Worm (Caenorhabditis elegans) whole organism, L4 larva: ENCODE measurements around the gene btb-18.
"Not testable (repeated sequence)": the region's sequence is repeated elsewhere in the genome, so short reads cannot be mapped to it uniquely, and the experiment has no call there.

Experiments used
- F10B5.3 ChIP-seq: sonication (generic microtip); optimal IDR thresholded peaks from 2 replicates; lab custom pipeline; 2016; ENCODE audit warnings: mild to moderate bottlenecking, missing genetic modification characterization, missing compliant biosample characterization
- F37D6.2 ChIP-seq: sonication (generic microtip); optimal IDR thresholded peaks from 2 replicates; lab custom pipeline; 2016; ENCODE audit warnings: mild to moderate bottlenecking, missing genetic modification characterization, missing compliant biosample characterization
- F49E8.2 ChIP-seq: sonication (generic microtip); optimal IDR thresholded peaks from 2 replicates; lab custom pipeline; 2016; ENCODE audit warnings: missing compliant biosample characterization, mild to moderate bottlenecking, missing genetic modification characterization, borderline replicate concordance
- Y105C5A.15 ChIP-seq: fragments of 200-800 bp; sonication (Bioruptor generic); IDR thresholded peaks from 2 replicates; pipeline ENCODE4 v1.3.6; 2022; ENCODE audit warnings: missing genetic modification characterization, missing compliant biosample characterization
- aha-1 ChIP-seq: fragments of 150-350 bp; peaks from one replicate; lab custom pipeline; 2014; ENCODE audit warnings: missing biosample characterization, missing genetic modification characterization
- arid-1 ChIP-seq: fragments of 200-800 bp; sonication (Bioruptor generic); conservative IDR thresholded peaks from 2 replicates; pipeline ENCODE4 v1.3.6; 2022; ENCODE audit warnings: missing genetic modification reagents, missing genetic modification characterization, missing compliant biosample characterization
- ceh-62 ChIP-seq: sonication (generic microtip); optimal IDR thresholded peaks from 2 replicates; lab custom pipeline; 2017; ENCODE audit warnings: missing biosample characterization, missing genetic modification characterization
- ces-1 ChIP-seq: fragments of 150-350 bp; sonication (generic microtip); optimal IDR thresholded peaks from 4 replicates; lab custom pipeline; 2014; ENCODE audit warnings: missing biosample characterization, missing genetic modification reagents, missing genetic modification characterization
- daf-12 ChIP-seq: fragments of 150-350 bp; optimal IDR thresholded peaks from 2 replicates; lab custom pipeline; 2014; ENCODE audit warnings: missing biosample characterization, missing genetic modification reagents, missing genetic modification characterization
- daf-16 ChIP-seq, 3 experiments: sonication (generic microtip); optimal IDR thresholded peaks; 2 replicates each; lab custom pipeline; 2016 to 2017; ENCODE audit warnings: missing genetic modification characterization in 3 of 3, missing genetic modification reagents in 3 of 3, mild to moderate bottlenecking in 2 of 3, missing compliant biosample characterization in 2 of 3, missing biosample characterization in 1 of 3, moderate library complexity in 1 of 3
- dmd-6 ChIP-seq: fragments of 200-800 bp; sonication (Bioruptor generic); IDR thresholded peaks from 2 replicates; pipeline ENCODE4 v1.3.6; 2022; ENCODE audit warnings: missing genetic modification reagents, missing genetic modification characterization, missing compliant biosample characterization
- dmd-9 ChIP-seq: fragments of 200-800 bp; sonication (Bioruptor generic); IDR thresholded peaks from 2 replicates; pipeline ENCODE4 v1.3.6; 2022; ENCODE audit warnings: missing genetic modification reagents, missing genetic modification characterization, missing compliant biosample characterization
- duxl-1 ChIP-seq: sonication (generic microtip); optimal IDR thresholded peaks from 2 replicates; lab custom pipeline; 2016; ENCODE audit warnings: mild to moderate bottlenecking, missing genetic modification characterization, moderate library complexity, missing compliant biosample characterization; ENCODE audit not compliant: poor library complexity
- gei-8 ChIP-seq: fragments of 200-800 bp; sonication (Bioruptor generic); optimal IDR thresholded peaks from 2 replicates; lab custom pipeline; 2018; ENCODE audit warnings: mild to moderate bottlenecking, missing genetic modification characterization, missing compliant biosample characterization
- hlh-11 ChIP-seq: fragments of 200-800 bp; sonication (Bioruptor generic); optimal IDR thresholded peaks from 2 replicates; lab custom pipeline; 2018; ENCODE audit warnings: mild to moderate bottlenecking, missing genetic modification characterization, missing compliant biosample characterization
- hlh-30 ChIP-seq: sonication (generic microtip); optimal IDR thresholded peaks from 2 replicates; lab custom pipeline; 2017; ENCODE audit warnings: antibody characterized with exemption, mild to moderate bottlenecking, missing genetic modification characterization, missing compliant biosample characterization; ENCODE audit not compliant: insufficient read depth
- jun-1 ChIP-seq: fragments of 150-350 bp; optimal IDR thresholded peaks from 2 replicates; lab custom pipeline; 2014; ENCODE audit warnings: missing biosample characterization, missing genetic modification reagents, missing genetic modification characterization
- lin-29 ChIP-seq: fragments of 200-800 bp; sonication (Bioruptor generic); IDR thresholded peaks from 2 replicates; pipeline ENCODE4 v1.3.6; 2022; ENCODE audit warnings: missing genetic modification reagents, missing genetic modification characterization, missing compliant biosample characterization
- lin-39 ChIP-seq: fragments of 150-350 bp; optimal IDR thresholded peaks from 2 replicates; lab custom pipeline; 2014; ENCODE audit warnings: missing biosample characterization, missing genetic modification reagents, missing genetic modification characterization
- lsy-2 ChIP-seq, 2 experiments: fragments of 150-350 bp in 1 of 2; sonication (generic microtip) in 1 of 2; optimal IDR thresholded peaks; 2 replicates each; lab custom pipeline; 2014 to 2017; ENCODE audit warnings: missing biosample characterization in 2 of 2, missing genetic modification characterization in 2 of 2
- mdt-29 ChIP-seq: fragments of 200-800 bp; sonication (Bioruptor generic); IDR thresholded peaks from 2 replicates; pipeline ENCODE4 v1.3.6; 2022; ENCODE audit warnings: missing genetic modification reagents, missing genetic modification characterization, missing compliant biosample characterization
- mes-2 ChIP-seq: sonication (generic microtip); optimal IDR thresholded peaks from 2 replicates; lab custom pipeline; 2016; ENCODE audit warnings: missing genotype, mild to moderate bottlenecking, missing genetic modification characterization, missing compliant biosample characterization; ENCODE audit not compliant: poor library complexity, severe bottlenecking
- nhr-102 ChIP-seq: sonication (generic microtip); optimal IDR thresholded peaks from 2 replicates; lab custom pipeline; 2016; ENCODE audit warnings: mild to moderate bottlenecking, missing genetic modification characterization, moderate library complexity, missing compliant biosample characterization
- nhr-25 ChIP-seq: sonication (generic microtip); optimal IDR thresholded peaks from 2 replicates; lab custom pipeline; 2017; ENCODE audit warnings: missing genetic modification characterization, mild to moderate bottlenecking, missing compliant biosample characterization, antibody characterized with exemption, moderate library complexity, borderline replicate concordance; ENCODE audit not compliant: insufficient read depth
- nhr-28 ChIP-seq: fragments of 150-350 bp; optimal IDR thresholded peaks from 2 replicates; lab custom pipeline; 2014; ENCODE audit warnings: missing biosample characterization, missing genetic modification characterization
- nhr-41 ChIP-seq: fragments of 200-800 bp; sonication (Bioruptor generic); IDR thresholded peaks from 2 replicates; pipeline ENCODE4 v1.3.6; 2022; ENCODE audit warnings: missing genetic modification reagents, missing genetic modification characterization, missing compliant biosample characterization
- nhr-6 ChIP-seq: fragments of 150-350 bp; optimal IDR thresholded peaks from 2 replicates; lab custom pipeline; 2014; ENCODE audit warnings: missing biosample characterization, missing genetic modification characterization
- php-3 ChIP-seq: fragments of 200-800 bp; sonication (Bioruptor generic); IDR thresholded peaks from 2 replicates; pipeline ENCODE4 v1.3.6; 2022; ENCODE audit warnings: missing genetic modification reagents, missing genetic modification characterization, missing compliant biosample characterization
- pqm-1 ChIP-seq: sonication (generic microtip); optimal IDR thresholded peaks from 2 replicates; lab custom pipeline; 2017; ENCODE audit warnings: missing biosample characterization, missing genetic modification characterization
- saeg-2 ChIP-seq: fragments of 200-800 bp; sonication (Bioruptor generic); IDR thresholded peaks from 2 replicates; pipeline ENCODE4 v1.3.6; 2022; ENCODE audit warnings: missing genetic modification reagents, missing genetic modification characterization, missing compliant biosample characterization
- tag-97 ChIP-seq: fragments of 200-800 bp; sonication (Bioruptor generic); IDR thresholded peaks from 2 replicates; pipeline ENCODE4 v1.3.6; 2022; ENCODE audit warnings: missing genetic modification characterization, missing compliant biosample characterization
- unc-39 ChIP-seq: sonication (generic microtip); optimal IDR thresholded peaks from 2 replicates; lab custom pipeline; 2017; ENCODE audit warnings: missing biosample characterization, missing genetic modification characterization
- unc-62 ChIP-seq, 3 experiments: fragments of 150-350 bp in 1 of 3; sonication (generic microtip); optimal IDR thresholded peaks in 2 of 3; peaks in 1 of 3; 1 replicate in 1 of 3; 2 replicates in 2 of 3; lab custom pipeline; 2014 to 2017; ENCODE audit warnings: missing biosample characterization in 3 of 3, missing genetic modification characterization in 3 of 3, missing genetic modification reagents in 3 of 3, missing genotype in 1 of 3
- zag-1 ChIP-seq: fragments of 150-350 bp; optimal IDR thresholded peaks from 2 replicates; lab custom pipeline; 2014; ENCODE audit warnings: missing biosample characterization, missing genetic modification characterization
- zip-11 ChIP-seq: fragments of 200-800 bp; sonication (Bioruptor generic); IDR thresholded peaks from 2 replicates; pipeline ENCODE4 v1.3.6; 2022; ENCODE audit warnings: missing genetic modification characterization, missing compliant biosample characterization

btb-18 gene

DNA sequence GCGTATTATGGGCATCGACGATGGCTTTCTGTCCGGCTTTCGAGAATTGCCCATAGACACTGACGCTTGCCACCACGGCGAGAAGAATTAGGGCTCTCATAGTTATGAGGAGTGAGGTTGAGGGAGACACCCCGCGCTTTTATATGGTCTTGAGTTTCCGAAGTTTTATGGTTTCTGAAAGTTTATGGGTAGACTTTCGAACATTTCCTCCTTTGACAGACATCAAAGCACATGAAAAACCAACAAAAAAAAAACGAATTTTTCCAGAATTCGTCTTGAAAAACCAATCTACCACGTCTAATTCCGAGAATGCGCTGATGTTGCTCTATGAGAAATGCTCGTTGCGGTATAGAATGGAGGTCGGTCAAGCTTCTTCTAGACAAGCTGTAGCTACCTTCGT, 13.5 kb upstream of the btb-18 start, which contains the start of gene scl-15:
Gene scl-15 (minus strand): TSS at position 101 of the 400 bp plus-strand sequence.
- TF ChIP-seq aha-1 (tag; lab: Kevin White, UChicago) = no peak
- no peak for TF ChIP-seq nhr-6 (tag; lab: Kevin White, UChicago)
- TF ChIP-seq lsy-2 (tag; optimal IDR thresholded peaks at IDR 0.05; lab: Kevin White, UChicago) = no peak
- TF ChIP-seq nhr-41 (GFP tag; lab: Robert Waterston, UW) = no peak
- no peak for TF ChIP-seq nhr-25 (tag; lab: Kevin White, UChicago)
- TF ChIP-seq arid-1 (GFP tag; lab: Robert Waterston, UW) = no peak
- TF ChIP-seq zag-1 (tag; lab: Kevin White, UChicago) = no peak
- no peak for TF ChIP-seq tag-97 (GFP tag; lab: Robert Waterston, UW)
- TF ChIP-seq saeg-2 (GFP tag; lab: Robert Waterston, UW) = no peak
- TF ChIP-seq zip-11 (GFP tag; lab: Robert Waterston, UW) = no peak
- no peak for TF ChIP-seq Y105C5A.15 (GFP tag; lab: Robert Waterston, UW)

DNA sequence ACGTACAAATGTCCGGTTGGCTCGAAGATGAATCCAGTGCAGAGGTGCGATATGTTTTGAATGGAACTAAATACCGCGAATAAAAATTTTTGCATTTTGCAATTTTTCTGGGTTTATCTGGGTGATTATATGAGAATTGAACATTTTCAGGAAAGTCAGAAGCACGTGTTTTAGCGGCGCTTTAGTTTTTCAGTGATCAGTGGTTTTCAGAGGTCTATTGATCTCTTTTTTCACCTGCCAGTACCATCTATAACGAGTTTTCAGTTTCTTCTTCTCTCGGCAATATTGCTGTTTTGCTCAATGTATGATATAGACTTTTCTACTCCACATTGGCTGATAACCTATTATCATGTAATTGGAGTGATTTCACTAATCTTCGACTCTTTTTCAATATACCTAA, 10.9 kb upstream of the btb-18 start, which contains the start of gene sri-63:
Gene sri-63 (plus strand): TSS at position 301 of the 400 bp plus-strand sequence.
- TF ChIP-seq unc-39 (tag; lab: Kevin White, UChicago) (no peak), unc-62 (GFP tag; optimal IDR thresholded peaks at IDR 0.05 in 1 of 2; lab: Kevin White, UChicago) (peak in 1 of 2 experiments; percentile 46), unc-62 (tag; optimal IDR thresholded peaks at IDR 0.05; lab: Kevin White, UChicago) (no peak)

DNA sequence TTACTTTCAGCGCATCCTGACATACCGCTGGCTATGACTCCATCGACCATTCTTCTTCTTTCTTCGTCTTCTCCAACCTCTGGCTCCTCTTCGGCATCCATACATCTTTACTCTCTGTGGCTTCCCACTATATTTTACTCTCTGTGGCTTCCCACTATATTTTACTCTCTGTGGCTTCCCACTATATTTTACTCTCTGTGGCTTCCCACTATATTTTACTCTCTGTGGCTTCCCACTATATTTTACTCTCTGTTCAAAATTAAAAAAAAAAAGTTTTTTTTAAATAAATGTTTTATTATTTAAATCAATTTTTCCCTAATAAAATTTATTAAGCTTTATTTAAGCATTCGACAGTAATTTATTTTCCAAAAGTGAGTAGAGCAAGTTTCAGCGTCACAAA, 7.5 kb upstream of the btb-18 start, which contains the start of gene F39E9.14:
Gene F39E9.14 (minus strand): TSS at position 101 of the 400 bp plus-strand sequence.
- not testable (repeated sequence) for TF ChIP-seq mdt-29 (GFP tag; lab: Robert Waterston, UW); gei-8 (GFP tag; lab: Kevin White, UChicago); arid-1 (GFP tag; lab: Robert Waterston, UW)

DNA sequence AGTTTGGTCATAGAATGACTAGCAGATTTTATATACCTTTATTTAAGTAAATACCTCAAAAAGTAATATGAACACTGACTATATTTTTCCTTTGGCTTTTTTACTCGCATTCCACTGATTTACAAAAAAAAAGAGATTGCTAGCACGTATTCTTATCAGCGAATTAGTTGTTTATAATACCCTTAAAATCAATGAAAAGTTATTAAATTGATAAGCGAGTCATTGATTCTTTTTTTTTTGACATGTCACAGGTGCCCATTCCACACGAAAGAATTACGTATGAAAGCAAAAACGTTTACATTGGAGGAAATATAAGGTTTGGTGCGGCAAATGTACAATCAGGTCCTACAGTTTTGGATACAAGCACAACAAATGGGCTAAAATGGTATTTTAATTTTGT, 2.8 kb upstream of the btb-18 start, which contains the start of gene btb-17:
Gene btb-17 (plus strand): TSS at position 213 of the 400 bp plus-strand sequence.
- TF ChIP-seq nhr-28 (tag; lab: Kevin White, UChicago) = peak; percentile 52
- no peak for TF ChIP-seq duxl-1
- no peak for TF ChIP-seq arid-1 (GFP tag; lab: Robert Waterston, UW)
- no peak for TF ChIP-seq dmd-9 (GFP tag; lab: Robert Waterston, UW)
- TF ChIP-seq ceh-62 (tag; lab: Kevin White, UChicago) = no peak
- peak; percentile 24 for TF ChIP-seq hlh-11
- TF ChIP-seq daf-12 = no peak
- no peak for TF ChIP-seq F10B5.3 (tag; lab: Kevin White, UChicago)
- no peak for TF ChIP-seq lin-39 (tag; lab: Kevin White, UChicago)
- no peak for TF ChIP-seq F49E8.2 (tag; lab: Kevin White, UChicago)
- 0 out of 2 replicates have a peak, but pooled peaks have one; percentile 59 for TF ChIP-seq php-3 (GFP tag; lab: Robert Waterston, UW)
- no peak for TF ChIP-seq ces-1 (GFP tag; lab: Kevin White, UChicago)
- no peak for TF ChIP-seq daf-16 (GFP tag; optimal IDR thresholded peaks at IDR 0.05; lab: Kevin White, UChicago)
- peak; percentile 92 for TF ChIP-seq daf-16 (tag; optimal IDR thresholded peaks at IDR 0.05; lab: Kevin White, UChicago)
- TF ChIP-seq mes-2 (tag; lab: Kevin White, UChicago) = no peak
- no peak for TF ChIP-seq hlh-30 (tag; lab: Kevin White, UChicago)
- TF ChIP-seq unc-39 (tag; lab: Kevin White, UChicago) = no peak
- peak; percentile 62 for TF ChIP-seq dmd-6 (GFP tag; lab: Robert Waterston, UW)
- TF ChIP-seq nhr-102 (tag; lab: Kevin White, UChicago) = no peak
- TF ChIP-seq pqm-1 (tag; lab: Kevin White, UChicago) = peak; percentile 54
- no peak for TF ChIP-seq F37D6.2 (tag; lab: Kevin White, UChicago)
- TF ChIP-seq tag-97 (GFP tag; lab: Robert Waterston, UW) = no peak
- no peak for TF ChIP-seq lin-29 (GFP tag; lab: Robert Waterston, UW)
- no peak for TF ChIP-seq jun-1 (tag; lab: Kevin White, UChicago)
